Worm (Caenorhabditis elegans) whole organism, young adult: ENCODE results near the gene acd-4.

Experiments used
- F10E7.11 ChIP-seq: sonication (generic microtip); optimal IDR thresholded peaks from 2 replicates; lab custom pipeline; 2017; ENCODE audit warnings: mild to moderate bottlenecking, missing genetic modification characterization, moderate library complexity, missing compliant biosample characterization
- F23B12.7 ChIP-seq: sonication (generic microtip); optimal IDR thresholded peaks from 2 replicates; lab custom pipeline; 2017; ENCODE audit warnings: missing genetic modification characterization, mild to moderate bottlenecking, missing compliant biosample characterization, antibody characterized with exemption, moderate library complexity; ENCODE audit not compliant: insufficient read depth
- F57A8.1 ChIP-seq: fragments of 200-800 bp; sonication (Bioruptor generic); optimal IDR thresholded peaks from 2 replicates; lab custom pipeline; 2018; ENCODE audit warnings: mild to moderate bottlenecking, missing genetic modification characterization, moderate library complexity, missing compliant biosample characterization
- F57C9.4 ChIP-seq: sonication (generic microtip); optimal IDR thresholded peaks from 2 replicates; lab custom pipeline; 2017; ENCODE audit warnings: mild to moderate bottlenecking, missing genetic modification characterization, missing compliant biosample characterization
- K11D2.4 ChIP-seq: fragments of 200-800 bp; sonication (Bioruptor generic); IDR thresholded peaks from 2 replicates; pipeline ENCODE4 v1.3.6; 2022; ENCODE audit warnings: missing genetic modification reagents, missing genetic modification characterization, missing compliant biosample characterization
- Y53G8AR.9 ChIP-seq: fragments of 200-800 bp; sonication (Bioruptor generic); conservative IDR thresholded peaks from 2 replicates; pipeline ENCODE4 v1.3.6; 2022; ENCODE audit warnings: missing genetic modification reagents, missing genetic modification characterization, missing compliant biosample characterization
- Y56A3A.18 ChIP-seq: fragments of 200-800 bp; sonication (Bioruptor generic); IDR thresholded peaks from 2 replicates; pipeline ENCODE4 v1.3.6; 2022; ENCODE audit warnings: missing genetic modification reagents, missing genetic modification characterization, missing compliant biosample characterization
- akir-1 ChIP-seq: fragments of 200-800 bp; sonication (Bioruptor generic); optimal IDR thresholded peaks from 2 replicates; lab custom pipeline; 2018; ENCODE audit warnings: mild to moderate bottlenecking, missing genetic modification characterization, moderate library complexity, missing compliant biosample characterization
- athp-1 ChIP-seq: sonication (generic microtip); optimal IDR thresholded peaks from 2 replicates; lab custom pipeline; 2017; ENCODE audit warnings: mild to moderate bottlenecking, missing genetic modification characterization, missing compliant biosample characterization
- attf-3 ChIP-seq: fragments of 200-800 bp; sonication (Bioruptor generic); conservative IDR thresholded peaks from 2 replicates; pipeline ENCODE4 v1.3.6; 2022; ENCODE audit warnings: missing genetic modification reagents, missing genetic modification characterization, missing compliant biosample characterization
- attf-6 ChIP-seq: fragments of 200-800 bp; sonication (Bioruptor generic); IDR thresholded peaks from 2 replicates; pipeline ENCODE4 v1.3.6; 2022; ENCODE audit warnings: missing genetic modification reagents, missing genetic modification characterization, missing compliant biosample characterization
- ceh-100 ChIP-seq: fragments of 200-800 bp; sonication (Bioruptor generic); IDR thresholded peaks from 2 replicates; pipeline ENCODE4 v1.3.6; 2022; ENCODE audit warnings: missing genetic modification reagents, missing genetic modification characterization, missing compliant biosample characterization
- ceh-40 ChIP-seq: fragments of 200-800 bp; sonication (Bioruptor generic); IDR thresholded peaks from 2 replicates; pipeline ENCODE4 v1.3.6; 2022; ENCODE audit warnings: missing genetic modification characterization, missing compliant biosample characterization
- ceh-58 ChIP-seq: fragments of 200-800 bp; sonication (Bioruptor generic); IDR thresholded peaks from 2 replicates; pipeline ENCODE4 v1.3.6; 2022; ENCODE audit warnings: missing genetic modification characterization, missing compliant biosample characterization
- die-1 ChIP-seq: sonication (generic microtip); optimal IDR thresholded peaks from 2 replicates; lab custom pipeline; 2016; ENCODE audit warnings: missing genotype, mild to moderate bottlenecking, missing genetic modification characterization, missing compliant biosample characterization
- egl-18 ChIP-seq: fragments of 200-800 bp; sonication (Bioruptor generic); IDR thresholded peaks from 2 replicates; pipeline ENCODE4 v1.3.6; 2022; ENCODE audit warnings: missing genetic modification reagents, missing genetic modification characterization, missing compliant biosample characterization
- gei-17 ChIP-seq: fragments of 200-800 bp; sonication (Bioruptor generic); optimal IDR thresholded peaks from 2 replicates; lab custom pipeline; 2018; ENCODE audit warnings: mild to moderate bottlenecking, missing genetic modification characterization, missing compliant biosample characterization
- him-1 ChIP-seq: sonication (generic microtip); optimal IDR thresholded peaks from 2 replicates; lab custom pipeline; 2016; ENCODE audit warnings: missing genotype, missing genetic modification reagents, missing genetic modification characterization, missing compliant biosample characterization
- hlh-12 ChIP-seq: sonication (generic microtip); optimal IDR thresholded peaks from 2 replicates; lab custom pipeline; 2016; ENCODE audit warnings: missing genetic modification characterization, missing compliant biosample characterization
- hmg-20 ChIP-seq: fragments of 200-800 bp; sonication (Bioruptor generic); IDR thresholded peaks from 2 replicates; pipeline ENCODE4 v1.3.6; 2022; ENCODE audit warnings: missing genetic modification reagents, missing genetic modification characterization, missing compliant biosample characterization
- hsf-1 ChIP-seq: fragments of 200-800 bp; sonication (Bioruptor generic); IDR thresholded peaks from 2 replicates; pipeline ENCODE4 v1.3.6; 2022; ENCODE audit warnings: missing genetic modification reagents, missing genetic modification characterization, missing compliant biosample characterization
- lag-1 ChIP-seq: fragments of 200-800 bp; sonication (Bioruptor generic); IDR thresholded peaks from 2 replicates; pipeline ENCODE4 v1.3.6; 2022; ENCODE audit warnings: missing genetic modification reagents, missing genetic modification characterization, missing compliant biosample characterization
- let-526 ChIP-seq: fragments of 200-800 bp; sonication (Bioruptor generic); IDR thresholded peaks from 2 replicates; pipeline ENCODE4 v1.3.6; 2022; ENCODE audit warnings: missing genetic modification reagents, missing genetic modification characterization, missing compliant biosample characterization
- lir-1 ChIP-seq: fragments of 200-800 bp; sonication (Bioruptor generic); conservative IDR thresholded peaks from 2 replicates; pipeline ENCODE4 v1.3.6; 2022; ENCODE audit warnings: missing genetic modification reagents, missing genetic modification characterization, missing compliant biosample characterization
- lsl-1 ChIP-seq: fragments of 200-800 bp; sonication (Bioruptor generic); optimal IDR thresholded peaks from 2 replicates; lab custom pipeline; 2018; ENCODE audit warnings: mild to moderate bottlenecking, missing genetic modification characterization, moderate library complexity, missing compliant biosample characterization
- lsy-27 ChIP-seq: sonication (generic microtip); optimal IDR thresholded peaks from 2 replicates; lab custom pipeline; 2017; ENCODE audit warnings: missing genetic modification characterization, mild to moderate bottlenecking, missing compliant biosample characterization, antibody characterized with exemption, missing genotype, borderline replicate concordance; ENCODE audit not compliant: insufficient read depth
- mes-4 ChIP-seq: sonication (generic microtip); optimal IDR thresholded peaks from 2 replicates; lab custom pipeline; 2016; ENCODE audit warnings: missing genotype, missing genetic modification characterization, missing compliant biosample characterization
- nhr-90 ChIP-seq: sonication (generic microtip); optimal IDR thresholded peaks from 2 replicates; lab custom pipeline; 2016; ENCODE audit warnings: missing genotype, mild to moderate bottlenecking, missing genetic modification characterization, missing compliant biosample characterization
- rpc-1 ChIP-seq, 2 experiments: fragments of 150-350 bp in 1 of 2; sonication (generic microtip) in 1 of 2; optimal IDR thresholded peaks; 2 replicates each; lab custom pipeline; 2014 to 2018; ENCODE audit warnings: missing biosample characterization in 1 of 2, missing genetic modification characterization in 1 of 2, missing genetic modification reagents in 1 of 2, missing genotype in 1 of 2
- snpc-4 ChIP-seq, 5 experiments: fragments of 150-350 bp in 1 of 5; sonication (generic microtip) in 4 of 5; optimal IDR thresholded peaks; 2 replicates each; lab custom pipeline; 2014 to 2018; ENCODE audit warnings: missing genetic modification characterization in 5 of 5, missing biosample characterization in 3 of 5, antibody characterized with exemption in 2 of 5, mild to moderate bottlenecking in 2 of 5, missing compliant biosample characterization in 2 of 5, missing genotype in 2 of 5, moderate library complexity in 2 of 5, missing genetic modification reagents in 1 of 5
- tbp1 ChIP-seq: fragments of 200-800 bp; sonication (Bioruptor generic); optimal IDR thresholded peaks from 2 replicates; lab custom pipeline; 2018; ENCODE audit warnings: mild to moderate bottlenecking, missing genetic modification characterization, missing compliant biosample characterization
- tbx-9 ChIP-seq: sonication (generic microtip); optimal IDR thresholded peaks from 2 replicates; lab custom pipeline; 2016; ENCODE audit warnings: borderline replicate concordance, missing genetic modification characterization, inconsistent platforms, missing compliant biosample characterization
- zim-3 ChIP-seq: sonication (generic microtip); optimal IDR thresholded peaks from 2 replicates; lab custom pipeline; 2017; ENCODE audit warnings: mild to moderate bottlenecking, missing genetic modification characterization, moderate library complexity, missing compliant biosample characterization
- ztf-22 ChIP-seq: fragments of 200-800 bp; sonication (Bioruptor generic); optimal IDR thresholded peaks from 2 replicates; lab custom pipeline; 2018; ENCODE audit warnings: mild to moderate bottlenecking, missing genetic modification characterization, moderate library complexity, missing compliant biosample characterization
- ztf-26 ChIP-seq: sonication (generic microtip); optimal IDR thresholded peaks from 2 replicates; lab custom pipeline; 2017; ENCODE audit warnings: missing genetic modification characterization, missing compliant biosample characterization

acd-4 gene

ce11 chrV:8632788-8633187, 5.2 kb upstream of the acd-4 start:
- TF ChIP-seq hsf-1 (GFP tag; lab: Robert Waterston, UW) (no peak), snpc-4 (GFP tag; optimal IDR thresholded peaks at IDR 0.05; lab: Kevin White, UChicago) (no peak), snpc-4 (tag; optimal IDR thresholded peaks at IDR 0.05; lab: Kevin White, UChicago) (no peak), lag-1 (GFP tag; lab: Robert Waterston, UW) (no peak), akir-1 (GFP tag; lab: Kevin White, UChicago) (no peak), egl-18 (no peak), K11D2.4 (GFP tag; lab: Robert Waterston, UW) (no peak), ceh-100 (GFP tag; lab: Robert Waterston, UW) (no peak)
- TF ChIP-seq, all 124 proteins: peak for 0

- TF ChIP-seq athp-1 (tag; lab: Kevin White, UChicago) (no peak), let-526 (GFP tag; lab: Robert Waterston, UW) (no peak), nhr-90 (tag; lab: Kevin White, UChicago) (no peak)
Observed at ce11 chrV:8635575-8635974, 2.4 kb upstream of the acd-4 start, which contains the start of gene oac-29. TSS of gene oac-29 (minus strand) at chrV:8635675.

- TF ChIP-seq mes-4 (tag; lab: Kevin White, UChicago) = no peak
- no peak for TF ChIP-seq ceh-40 (GFP tag; lab: Robert Waterston, UW)
- no peak for TF ChIP-seq ztf-22
- no peak for TF ChIP-seq Y56A3A.18 (GFP tag; lab: Robert Waterston, UW)
- no peak for TF ChIP-seq F57C9.4 (tag; lab: Kevin White, UChicago)
- TF ChIP-seq Y53G8AR.9 (GFP tag; lab: Robert Waterston, UW) = no peak
- no peak for TF ChIP-seq zim-3 (tag; lab: Kevin White, UChicago)
- TF ChIP-seq lsy-27 (tag; lab: Kevin White, UChicago) = no peak
- TF ChIP-seq ztf-26 (tag; lab: Kevin White, UChicago) = no peak
- no peak for TF ChIP-seq ceh-58
- no peak for TF ChIP-seq attf-6 (GFP tag; lab: Robert Waterston, UW)
- no peak for TF ChIP-seq him-1
Observed at ce11 chrV:8636907-8637306, 1.1 kb upstream of the acd-4 start, which contains the start of gene grl-12. TSS of gene grl-12 (minus strand) at chrV:8637007.

- TF ChIP-seq F23B12.7 (tag; lab: Kevin White, UChicago) = no peak
- no peak for TF ChIP-seq mes-4 (tag; lab: Kevin White, UChicago)
- TF ChIP-seq die-1 (tag; lab: Kevin White, UChicago) = no peak
- TF ChIP-seq hmg-20 (GFP tag; lab: Robert Waterston, UW) = no peak
- no peak for TF ChIP-seq gei-17 (GFP tag; lab: Kevin White, UChicago)
- TF ChIP-seq F57A8.1 (GFP tag; lab: Kevin White, UChicago) = no peak
- no peak for TF ChIP-seq hlh-12 (tag; lab: Kevin White, UChicago)
- no peak for TF ChIP-seq athp-1 (tag; lab: Kevin White, UChicago)
- TF ChIP-seq tbp1 (GFP tag; lab: Kevin White, UChicago) = no peak
- no peak for TF ChIP-seq attf-3 (GFP tag; lab: Robert Waterston, UW)
- no peak for TF ChIP-seq rpc-1 (optimal IDR thresholded peaks at IDR 0.05; lab: Kevin White, UChicago)
- TF ChIP-seq rpc-1 (tag; optimal IDR thresholded peaks at IDR 0.05; lab: Kevin White, UChicago) = no peak
- no peak for TF ChIP-seq F10E7.11 (tag; lab: Kevin White, UChicago)
- no peak for TF ChIP-seq lsl-1 (GFP tag; lab: Kevin White, UChicago)
- TF ChIP-seq tbx-9 = no peak
- TF ChIP-seq lir-1 (GFP tag; lab: Robert Waterston, UW) = no peak
Observed at ce11 chrV:8641266-8641665, 3.2 kb downstream of the acd-4 start, which contains the start of gene F28A12.3. TSS of gene F28A12.3 (minus strand) at chrV:8641366.
